Fruit fly (Drosophila melanogaster) Kc167 (cell line): ENCODE data around the gene SPE.

ENCODE experiments used
- Myc ChIP-seq: fragments of >200 bp; optimal IDR thresholded peaks from 2 replicates; lab custom pipeline; 2017; ENCODE audit warnings: missing external identifiers
- Sin3A ChIP-seq: fragments of >200 bp; optimal IDR thresholded peaks from 2 replicates; lab custom pipeline; 2018; ENCODE audit warnings: missing external identifiers
- h ChIP-seq: fragments of >200 bp; optimal IDR thresholded peaks from 3 replicates; lab custom pipeline; 2018; ENCODE audit warnings: missing external identifiers
- insv ChIP-seq: fragments of >200 bp; optimal IDR thresholded peaks from 3 replicates; lab custom pipeline; 2018; ENCODE audit warnings: missing external identifiers
- psq ChIP-seq: fragments of >200 bp; optimal IDR thresholded peaks from 2 replicates; lab custom pipeline; 2017; ENCODE audit warnings: missing external identifiers
- ttk ChIP-seq: sonication (Bioruptor generic); optimal IDR thresholded peaks from 2 replicates; lab custom pipeline; 2017; ENCODE audit warnings: missing external identifiers

The SPE gene

dm6 chr3R:23718297-23718941, 32.4 kb downstream of the SPE start, which contains the start of gene nau:
TSS of gene nau (minus strand) at chr3R:23718357.
- TF ChIP-seq Myc (lab: Kevin White, UChicago) = no peak
- no peak for TF ChIP-seq Sin3A (lab: Kevin White, UChicago)
- TF ChIP-seq insv = no peak
- no peak for TF ChIP-seq psq (lab: Kevin White, UChicago)
- TF ChIP-seq ttk = no peak
- TF ChIP-seq h = no peak

dm6 chr3R:23721525-23721924, 35.5 kb downstream of the SPE start, which contains the start of gene CG10232:
TSS of gene CG10232 (minus strand) at chr3R:23721625.
- TF ChIP-seq Sin3A (lab: Kevin White, UChicago) = no peak
- no peak for TF ChIP-seq h
- no peak for TF ChIP-seq ttk
- no peak for TF ChIP-seq psq (lab: Kevin White, UChicago)
- no peak for TF ChIP-seq insv
- TF ChIP-seq Myc (lab: Kevin White, UChicago) = no peak

dm6 chr3R:23721936-23722335, 35.9 kb downstream of the SPE start:
- TF ChIP-seq Sin3A (lab: Kevin White, UChicago) = no peak
- no peak for TF ChIP-seq h
- no peak for TF ChIP-seq Myc (lab: Kevin White, UChicago)
- TF ChIP-seq insv = no peak
- TF ChIP-seq psq (lab: Kevin White, UChicago) = no peak

- TF ChIP-seq insv = no peak
- no peak for TF ChIP-seq psq (lab: Kevin White, UChicago)
- no peak for TF ChIP-seq ttk
- TF ChIP-seq Myc (lab: Kevin White, UChicago) = no peak
Measured at dm6 chr3R:23722680-23723372, 36.8 kb downstream of the SPE start, which contains the start of gene CG10365. TSS of gene CG10365 (plus strand) at chr3R:23723331.

- no peak for TF ChIP-seq Myc (lab: Kevin White, UChicago)
- no peak for TF ChIP-seq insv
- TF ChIP-seq ttk = no peak
- TF ChIP-seq Sin3A (lab: Kevin White, UChicago) = no peak
- TF ChIP-seq h = no peak
- no peak for TF ChIP-seq psq (lab: Kevin White, UChicago)
Measured at dm6 chr3R:23723381-23724034, 37.5 kb downstream of the SPE start.

dm6 chr3R:23724843-23725506, 38.9 kb downstream of the SPE start:
- TF ChIP-seq Myc (lab: Kevin White, UChicago) (no peak), Sin3A (lab: Kevin White, UChicago) (no peak), h (no peak), insv (no peak), psq (lab: Kevin White, UChicago) (no peak)

- no peak for TF ChIP-seq insv
- TF ChIP-seq h = no peak
- no peak for TF ChIP-seq ttk
- TF ChIP-seq psq (lab: Kevin White, UChicago) = no peak
- TF ChIP-seq Sin3A (lab: Kevin White, UChicago) = no peak
- TF ChIP-seq Myc (lab: Kevin White, UChicago) = no peak
Measured at dm6 chr3R:23725711-23726349, 39.8 kb downstream of the SPE start.

dm6 chr3R:23726740-23727139, 40.7 kb downstream of the SPE start:
- TF ChIP-seq Myc (lab: Kevin White, UChicago) = no peak
- TF ChIP-seq psq (lab: Kevin White, UChicago) = no peak
- no peak for TF ChIP-seq ttk
- no peak for TF ChIP-seq Sin3A (lab: Kevin White, UChicago)
- no peak for TF ChIP-seq h
- no peak for TF ChIP-seq insv

- no peak for TF ChIP-seq ttk
Measured at dm6 chr3R:23727657-23728056, 41.6 kb downstream of the SPE start.

- no peak for TF ChIP-seq h
- TF ChIP-seq Sin3A (lab: Kevin White, UChicago) = no peak
- TF ChIP-seq psq (lab: Kevin White, UChicago) = no peak
- no peak for TF ChIP-seq ttk
Measured at dm6 chr3R:23728086-23728485, 42.0 kb downstream of the SPE start.

dm6 chr3R:23729066-23729465, 43.0 kb downstream of the SPE start:
- TF ChIP-seq Myc (lab: Kevin White, UChicago) = no peak
- no peak for TF ChIP-seq h
- no peak for TF ChIP-seq insv
- TF ChIP-seq Sin3A (lab: Kevin White, UChicago) = no peak
- TF ChIP-seq psq (lab: Kevin White, UChicago) = no peak
- no peak for TF ChIP-seq ttk
